Fruit fly (Drosophila melanogaster) whole organism, embryonic: ENCODE results near the gene CG33293.

Experiments used
- CG10462 ChIP-seq: fragments of 200-800 bp; sonication (Bioruptor generic); optimal IDR thresholded peaks from 2 replicates; lab custom pipeline; 2016; ENCODE audit warnings: missing biosample characterization, missing genetic modification characterization
- CG10654 ChIP-seq: fragments of 200-800 bp; sonication (Bioruptor generic); optimal IDR thresholded peaks from 2 replicates; lab custom pipeline; 2016; ENCODE audit warnings: missing biosample characterization, missing genetic modification characterization
- CG11560 ChIP-seq: fragments of 200-800 bp; sonication (Bioruptor generic); IDR thresholded peaks from 3 replicates; pipeline ENCODE4 v1.3.6; 2022; ENCODE audit warnings: missing biosample characterization, missing genetic modification characterization
- CG12219 ChIP-seq: fragments of 200-800 bp; sonication (Bioruptor generic); optimal IDR thresholded peaks from 3 replicates; lab custom pipeline; 2018; ENCODE audit warnings: missing biosample characterization, mild to moderate bottlenecking, missing genetic modification characterization
- CG14965 ChIP-seq: fragments of 200-800 bp; sonication (Bioruptor generic); optimal IDR thresholded peaks from 2 replicates; lab custom pipeline; 2016; ENCODE audit warnings: missing biosample characterization, missing genetic modification characterization, borderline replicate concordance
- CG15269 ChIP-seq: fragments of 200-800 bp; sonication (Bioruptor generic); optimal IDR thresholded peaks from 2 replicates; lab custom pipeline; 2018; ENCODE audit warnings: missing biosample characterization, mild to moderate bottlenecking, missing genetic modification characterization, moderate library complexity
- CG1602 ChIP-seq: fragments of 200-800 bp; sonication (Bioruptor generic); optimal IDR thresholded peaks from 3 replicates; lab custom pipeline; 2016; ENCODE audit warnings: missing biosample characterization, missing genetic modification characterization
- CG16813 ChIP-seq: fragments of 200-800 bp; sonication (Bioruptor generic); IDR thresholded peaks from 3 replicates; pipeline ENCODE4 v1.3.6; 2022; ENCODE audit warnings: missing biosample characterization, missing genetic modification characterization; ENCODE audit not compliant: partially characterized antibody
- CG1792 ChIP-seq: fragments of 200-800 bp; sonication (Bioruptor generic); optimal IDR thresholded peaks from 2 replicates; lab custom pipeline; 2016; ENCODE audit warnings: missing biosample characterization, missing genetic modification characterization
- CG18011 ChIP-seq: fragments of 200-800 bp; sonication (Bioruptor generic); optimal IDR thresholded peaks from 2 replicates; lab custom pipeline; 2017; ENCODE audit warnings: missing biosample characterization, missing genetic modification characterization, mild to moderate bottlenecking, moderate library complexity, missing genotype
- CG31224 ChIP-seq: fragments of 200-800 bp; sonication (Bioruptor generic); IDR thresholded peaks from 2 replicates; pipeline ENCODE4 v1.3.6; 2022; ENCODE audit warnings: missing biosample characterization, missing genetic modification characterization
- CG4404 ChIP-seq: fragments of 200-800 bp; sonication (Bioruptor generic); IDR thresholded peaks from 2 replicates; pipeline ENCODE4 v1.3.6; 2022; ENCODE audit warnings: missing biosample characterization, missing genetic modification characterization
- CG4424 ChIP-seq: fragments of 200-800 bp; sonication (Bioruptor generic); optimal IDR thresholded peaks from 3 replicates; lab custom pipeline; 2016; ENCODE audit warnings: missing biosample characterization, missing genetic modification characterization
- CG6765 ChIP-seq: fragments of 200-800 bp; sonication (Bioruptor generic); optimal IDR thresholded peaks from 3 replicates; lab custom pipeline; 2017; ENCODE audit warnings: missing biosample characterization, mild to moderate bottlenecking, missing genetic modification characterization
- CG6813 ChIP-seq: fragments of 200-800 bp; sonication (Bioruptor generic); optimal IDR thresholded peaks from 2 replicates; lab custom pipeline; 2017; ENCODE audit warnings: missing biosample characterization, missing genetic modification characterization, mild to moderate bottlenecking, moderate library complexity, missing genetic modification reagents
- CG8944 ChIP-seq: fragments of 200-800 bp; sonication (Bioruptor generic); optimal IDR thresholded peaks from 3 replicates; lab custom pipeline; 2016; ENCODE audit warnings: missing biosample characterization, missing genetic modification characterization
- CG9797 ChIP-seq: fragments of 200-800 bp; sonication (Bioruptor generic); optimal IDR thresholded peaks from 3 replicates; lab custom pipeline; 2018; ENCODE audit warnings: missing biosample characterization, mild to moderate bottlenecking, missing genetic modification characterization
- CHES-1-like ChIP-seq: fragments of 200-800 bp; sonication (Bioruptor generic); optimal IDR thresholded peaks from 2 replicates; lab custom pipeline; 2016; ENCODE audit warnings: missing biosample characterization, missing genetic modification characterization
- Doc2 ChIP-seq: fragments of 200-800 bp; sonication (Bioruptor generic); IDR thresholded peaks from 2 replicates; pipeline ENCODE4 v1.3.6; 2022; ENCODE audit warnings: missing biosample characterization, missing genetic modification characterization
- H2.0 ChIP-seq: fragments of 200-800 bp; sonication (Bioruptor generic); IDR thresholded peaks from 2 replicates; pipeline ENCODE4 v1.3.6; 2022; ENCODE audit warnings: missing biosample characterization, missing genetic modification characterization
- Hand ChIP-seq: fragments of 200-800 bp; sonication (Bioruptor generic); optimal IDR thresholded peaks from 2 replicates; lab custom pipeline; 2017; ENCODE audit warnings: mild to moderate bottlenecking, missing biosample characterization, missing genetic modification reagents, missing genetic modification characterization
- Lim3 ChIP-seq: fragments of 200-800 bp; sonication (Bioruptor generic); IDR thresholded peaks from 2 replicates; pipeline ENCODE4 v1.3.6; 2022; ENCODE audit warnings: missing biosample characterization, missing genetic modification characterization
- MBD-R2 ChIP-seq: fragments of 200-800 bp; sonication (Bioruptor generic); IDR thresholded peaks from 2 replicates; pipeline ENCODE4 v1.3.6; 2022; ENCODE audit warnings: missing biosample characterization, missing genetic modification characterization
- NFAT ChIP-seq: fragments of 200-800 bp; sonication (Bioruptor generic); IDR thresholded peaks from 2 replicates; pipeline ENCODE4 v1.3.6; 2022; ENCODE audit warnings: missing biosample characterization, missing genetic modification characterization
- Rfx ChIP-seq: fragments of 200-800 bp; sonication (Bioruptor generic); IDR thresholded peaks from 2 replicates; pipeline ENCODE4 v1.3.6; 2022; ENCODE audit warnings: missing biosample characterization, missing genetic modification characterization
- Xbp1 ChIP-seq: fragments of 200-800 bp; sonication (Bioruptor generic); optimal IDR thresholded peaks from 3 replicates; lab custom pipeline; 2016; ENCODE audit warnings: missing biosample characterization, mild to moderate bottlenecking, missing genetic modification characterization
- Xrp1 ChIP-seq: fragments of 200-800 bp; sonication (Bioruptor generic); IDR thresholded peaks from 2 replicates; pipeline ENCODE4 v1.3.6; 2022; ENCODE audit warnings: missing biosample characterization, missing genetic modification characterization
- al ChIP-seq: fragments of 200-800 bp; sonication (Bioruptor generic); IDR thresholded peaks from 2 replicates; pipeline ENCODE4 v1.3.6; 2022; ENCODE audit warnings: missing biosample characterization, missing genetic modification characterization
- amos ChIP-seq: fragments of 200-800 bp; sonication (Bioruptor generic); IDR thresholded peaks from 2 replicates; pipeline ENCODE4 v1.3.6; 2022; ENCODE audit warnings: missing biosample characterization, missing genetic modification characterization; ENCODE audit not compliant: partially characterized antibody
- ara ChIP-seq: fragments of 200-800 bp; sonication (Bioruptor generic); IDR thresholded peaks from 2 replicates; pipeline ENCODE4 v1.3.6; 2022; ENCODE audit warnings: missing biosample characterization, missing genetic modification characterization
- cas ChIP-seq: fragments of 200-800 bp; sonication (Bioruptor generic); IDR thresholded peaks from 2 replicates; pipeline ENCODE4 v1.3.6; 2022; ENCODE audit warnings: missing biosample characterization, missing genetic modification characterization
- chinmo ChIP-seq: fragments of 200-800 bp; sonication (Bioruptor generic); IDR thresholded peaks from 4 replicates; pipeline ENCODE4 v1.3.6; 2022; ENCODE audit warnings: missing biosample characterization, missing genetic modification characterization; ENCODE audit not compliant: partially characterized antibody
- dm ChIP-seq: fragments of 200-800 bp; sonication (Bioruptor generic); optimal IDR thresholded peaks from 3 replicates; lab custom pipeline; 2016; ENCODE audit warnings: missing biosample characterization, missing genetic modification characterization
- fd64A ChIP-seq: fragments of 200-800 bp; sonication (Bioruptor generic); optimal IDR thresholded peaks from 3 replicates; lab custom pipeline; 2018; ENCODE audit warnings: missing biosample characterization, mild to moderate bottlenecking, missing genetic modification characterization
- gcm2 ChIP-seq: fragments of 200-800 bp; sonication (Bioruptor generic); optimal IDR thresholded peaks from 2 replicates; lab custom pipeline; 2016; ENCODE audit warnings: missing biosample characterization, missing genetic modification characterization
- lab ChIP-seq: fragments of 200-800 bp; sonication (Bioruptor generic); optimal IDR thresholded peaks from 3 replicates; lab custom pipeline; 2017; ENCODE audit warnings: missing biosample characterization, missing genetic modification characterization, mild to moderate bottlenecking, moderate library complexity, missing genetic modification reagents
- mam ChIP-seq: fragments of 200-800 bp; sonication (Bioruptor generic); optimal IDR thresholded peaks from 3 replicates; lab custom pipeline; 2016; ENCODE audit warnings: missing biosample characterization, missing genetic modification characterization
- nerfin-1 ChIP-seq: fragments of 200-800 bp; sonication (Bioruptor generic); optimal IDR thresholded peaks from 3 replicates; lab custom pipeline; 2019; ENCODE audit warnings: missing biosample characterization, mild to moderate bottlenecking, missing genetic modification characterization, moderate library complexity
- org-1 ChIP-seq: fragments of 200-800 bp; sonication (Bioruptor generic); optimal IDR thresholded peaks from 2 replicates; lab custom pipeline; 2017; ENCODE audit warnings: missing biosample characterization, missing genetic modification characterization
- otp ChIP-seq: fragments of 200-800 bp; sonication (Bioruptor generic); IDR thresholded peaks from 3 replicates; pipeline ENCODE4, ENCODE4 v1.3.6; 2022; ENCODE audit warnings: missing biosample characterization, missing genetic modification characterization
- pho ChIP-seq: fragments of 200-800 bp; sonication (Bioruptor generic); optimal IDR thresholded peaks from 2 replicates; lab custom pipeline; 2016; ENCODE audit warnings: missing biosample characterization, missing genetic modification characterization
- pita ChIP-seq: fragments of 200-800 bp; sonication (Bioruptor generic); optimal IDR thresholded peaks from 2 replicates; lab custom pipeline; 2017; ENCODE audit warnings: missing biosample characterization, mild to moderate bottlenecking, missing genetic modification characterization
- repo ChIP-seq: fragments of 200-800 bp; sonication (Bioruptor generic); optimal IDR thresholded peaks from 2 replicates; lab custom pipeline; 2016; ENCODE audit warnings: missing biosample characterization, missing genetic modification characterization
- sc ChIP-seq, 3 experiments: fragments of >200 bp in 2 of 3; fragments of 200-800 bp in 1 of 3; sonication (Bioruptor generic) in 1 of 3; optimal IDR thresholded peaks; 2 replicates in 2 of 3; 3 replicates in 1 of 3; lab custom pipeline; 2017; ENCODE audit warnings: mild to moderate bottlenecking in 1 of 3, missing biosample characterization in 1 of 3, missing genetic modification characterization in 1 of 3, missing genetic modification reagents in 1 of 3
- ssp ChIP-seq: fragments of 200-800 bp; sonication (Bioruptor generic); IDR thresholded peaks from 2 replicates; pipeline ENCODE4 v1.3.6; 2022; ENCODE audit warnings: missing biosample characterization, missing genetic modification characterization
- yki ChIP-seq: fragments of >200 bp; optimal IDR thresholded peaks from 3 replicates; lab custom pipeline; 2018
- z ChIP-seq: fragments of 200-800 bp; sonication (Bioruptor generic); IDR thresholded peaks from 3 replicates; pipeline ENCODE4 v1.3.6; 2022; ENCODE audit warnings: missing biosample characterization, missing genetic modification characterization
- zf30C ChIP-seq: fragments of 200-800 bp; sonication (Bioruptor generic); optimal IDR thresholded peaks from 3 replicates; lab custom pipeline; 2018; ENCODE audit warnings: missing biosample characterization, mild to moderate bottlenecking, missing genetic modification characterization

Gene CG33293

DNA sequence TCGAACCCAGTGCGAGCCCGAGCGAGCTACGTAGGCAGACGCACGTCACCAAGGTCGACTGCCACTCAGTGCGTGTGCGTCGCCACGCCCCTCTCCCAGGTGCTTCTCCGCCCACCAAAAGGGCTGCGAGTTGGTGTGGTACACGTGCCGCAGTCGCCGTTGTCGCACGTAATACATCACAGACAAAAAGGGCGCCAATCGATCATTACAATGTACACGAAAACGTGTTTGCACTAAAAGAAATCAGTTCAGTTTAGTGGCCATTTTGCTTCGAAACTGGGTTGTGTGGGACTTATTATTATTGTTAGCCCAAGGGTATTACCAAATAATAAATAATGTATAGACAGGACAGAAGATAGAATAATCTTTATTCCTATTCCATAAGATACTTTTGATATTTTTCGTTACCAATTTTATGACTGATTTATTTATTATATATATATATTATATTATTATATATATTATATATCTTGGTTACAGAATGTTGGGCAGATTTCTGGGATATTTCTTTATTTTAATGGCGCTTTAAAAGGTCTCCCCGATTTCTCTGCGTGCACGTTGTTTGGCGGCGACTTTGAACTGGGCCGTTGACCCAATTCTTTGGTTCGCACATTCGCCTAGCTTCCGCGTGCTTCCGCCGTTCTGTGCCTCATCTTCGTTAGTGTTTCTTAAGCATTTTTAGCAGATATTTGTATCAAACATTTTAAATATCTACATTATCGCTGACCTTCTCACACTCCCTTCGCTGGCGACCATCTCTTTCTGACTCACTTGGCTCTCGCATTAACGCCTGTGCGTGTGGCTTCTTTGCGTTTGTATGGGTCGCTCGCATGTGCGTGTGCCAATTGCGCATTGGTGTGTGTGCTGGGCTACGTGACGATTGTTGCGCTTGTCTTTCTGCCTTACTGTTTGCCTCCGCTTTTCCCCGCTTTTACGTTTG lies 23.0 kb upstream of the CG33293 start (continued):
- peak; percentile 87 for TF ChIP-seq CG6813 (GFP tag; lab: Kevin White, UChicago)
- no peak for TF ChIP-seq Doc2 (GFP tag; lab: Robert Waterston, UW)
- peak; percentile 47; the same call in 1 of the 2 replicates for TF ChIP-seq H2.0
- peak; percentile 61 for TF ChIP-seq CG4404 (GFP tag; lab: Robert Waterston, UW)
- peak; percentile 73 for TF ChIP-seq Hand
- TF ChIP-seq CG6765 (GFP tag; lab: Kevin White, UChicago): peak; percentile 81
- TF ChIP-seq CG9797 (GFP tag; lab: Kevin White, UChicago): no peak
- peak; percentile 61 for TF ChIP-seq CG31224
- TF ChIP-seq repo: no peak
- TF ChIP-seq CG1602 (GFP tag; lab: Kevin White, UChicago): peak; percentile 71
- TF ChIP-seq lab (GFP tag; lab: Kevin White, UChicago): peak; percentile 88
- no peak for TF ChIP-seq CG1792 (GFP tag; lab: Kevin White, UChicago)
- TF ChIP-seq Lim3: no peak
- peak; percentile 65 for TF ChIP-seq CG10654
- peak; percentile 79 for TF ChIP-seq al
- TF ChIP-seq pho: no peak
- TF ChIP-seq yki: no peak
- TF ChIP-seq amos: no peak
- TF ChIP-seq CG8944 (GFP tag; lab: Kevin White, UChicago): peak; percentile 46
- TF ChIP-seq CG12219 (GFP tag; lab: Kevin White, UChicago): peak; percentile 41
- peak; percentile 26; the same call in 1 of the 3 replicates for TF ChIP-seq z
- no peak for TF ChIP-seq CG14965 (GFP tag; lab: Kevin White, UChicago)
- peak; percentile 58 for TF ChIP-seq CG18011 (GFP tag; lab: Kevin White, UChicago)
- peak; percentile 93 for TF ChIP-seq CG15269 (tag; lab: Kevin White, UChicago)
- TF ChIP-seq mam: peak; percentile 10
- TF ChIP-seq CG10462: peak; percentile 60
- 0 out of 2 replicates have a peak, but pooled peaks have one; percentile 29 for TF ChIP-seq NFAT (GFP tag; lab: Robert Waterston, UW)
- no peak for TF ChIP-seq sc (optimal IDR thresholded peaks at IDR 0.05; lab: Kevin White, UChicago)
- TF ChIP-seq sc (GFP tag; optimal IDR thresholded peaks at IDR 0.05; lab: Kevin White, UChicago): peak; percentile 81
- peak; percentile 92 for TF ChIP-seq zf30C (GFP tag; lab: Kevin White, UChicago)
- peak; percentile 83 for TF ChIP-seq Rfx (GFP tag; lab: Robert Waterston, UW)
- TF ChIP-seq fd64A (GFP tag; lab: Kevin White, UChicago): no peak
- TF ChIP-seq MBD-R2 (GFP tag; lab: Robert Waterston, UW): peak; percentile 36; the same call in 1 of the 2 replicates
- TF ChIP-seq CHES-1-like: no peak
- peak; percentile 49 for TF ChIP-seq org-1 (GFP tag; lab: Kevin White, UChicago)
- peak; percentile 73; the same call in 2 of the 3 replicates for TF ChIP-seq CG11560 (tag; lab: Robert Waterston, UW)
- TF ChIP-seq dm (GFP tag; lab: Kevin White, UChicago): no peak
- TF ChIP-seq chinmo (GFP tag; lab: Robert Waterston, UW): peak; percentile 97
- TF ChIP-seq ssp (GFP tag; lab: Robert Waterston, UW): peak; percentile 65
- TF ChIP-seq CG4424 (GFP tag; lab: Kevin White, UChicago): peak; percentile 87
- peak; percentile 74 for TF ChIP-seq Xrp1 (GFP tag; lab: Robert Waterston, UW)
- no peak; the same call in 2 of the 3 replicates for TF ChIP-seq otp (GFP tag; lab: Robert Waterston, UW)
- peak; percentile 66 for TF ChIP-seq ara (GFP tag; lab: Robert Waterston, UW)
- peak; percentile 71 for TF ChIP-seq nerfin-1 (tag; lab: Kevin White, UChicago)
- TF ChIP-seq gcm2 (GFP tag; lab: Kevin White, UChicago): peak; percentile 11
- no peak for TF ChIP-seq CG16813 (GFP tag; lab: Robert Waterston, UW)
- no peak for TF ChIP-seq cas
- no peak for TF ChIP-seq pita (GFP tag; lab: Kevin White, UChicago)
- TF ChIP-seq Xbp1 (GFP tag; lab: Kevin White, UChicago): peak; percentile 82
